Worm (Caenorhabditis elegans) whole organism, L3 larva: ENCODE results near the gene ZK228.1.
"Not testable (repeated sequence)": the region's sequence is repeated elsewhere in the genome, so short reads cannot be mapped to it uniquely, and the experiment has no call there.

Experiments used
- R02D3.7 ChIP-seq: fragments of 150-350 bp; optimal IDR thresholded peaks from 2 replicates; lab custom pipeline; 2014; ENCODE audit warnings: missing biosample characterization, missing genetic modification characterization
- ZK546.5 ChIP-seq: sonication (generic microtip); optimal IDR thresholded peaks from 2 replicates; lab custom pipeline; 2017; ENCODE audit warnings: missing biosample characterization, missing genetic modification characterization
- ama-1 ChIP-seq: fragments of 150-350 bp; optimal IDR thresholded peaks from 2 replicates; lab custom pipeline; 2018
- ceh-16 ChIP-seq: sonication (generic microtip); optimal IDR thresholded peaks from 2 replicates; lab custom pipeline; 2017; ENCODE audit warnings: missing biosample characterization, missing genetic modification characterization
- ceh-28 ChIP-seq: fragments of 150-350 bp; optimal IDR thresholded peaks from 2 replicates; lab custom pipeline; 2014; ENCODE audit warnings: missing biosample characterization, missing genetic modification reagents, missing genetic modification characterization
- ceh-82 ChIP-seq: fragments of 150-350 bp; optimal IDR thresholded peaks from 2 replicates; lab custom pipeline; 2014; ENCODE audit warnings: missing biosample characterization, missing genetic modification characterization
- ceh-9 ChIP-seq: sonication (generic microtip); optimal IDR thresholded peaks from 2 replicates; lab custom pipeline; 2018; ENCODE audit warnings: missing biosample characterization, missing genetic modification characterization
- daf-12 ChIP-seq: fragments of 150-350 bp; optimal IDR thresholded peaks from 2 replicates; lab custom pipeline; 2014; ENCODE audit warnings: missing biosample characterization, missing genetic modification reagents, missing genetic modification characterization
- egl-27 ChIP-seq: sonication (generic microtip); optimal IDR thresholded peaks from 4 replicates; lab custom pipeline; 2017; ENCODE audit warnings: missing biosample characterization, missing genetic modification reagents, missing genetic modification characterization
- egl-5 ChIP-seq: fragments of 150-350 bp; optimal IDR thresholded peaks from 2 replicates; lab custom pipeline; 2017; ENCODE audit warnings: missing biosample characterization, missing genetic modification reagents, missing genetic modification characterization, inconsistent platforms
- elt-1 ChIP-seq: fragments of 150-350 bp; optimal IDR thresholded peaks from 2 replicates; lab custom pipeline; 2014; ENCODE audit warnings: missing biosample characterization, missing genetic modification characterization
- elt-3 ChIP-seq, 3 experiments: fragments of 150-350 bp in 1 of 3; sonication (generic microtip) in 2 of 3; optimal IDR thresholded peaks; 2 replicates in 2 of 3; 4 replicates in 1 of 3; lab custom pipeline; 2014 to 2017; ENCODE audit warnings: missing biosample characterization in 3 of 3, missing genetic modification characterization in 3 of 3
- eor-1 ChIP-seq, 2 experiments: fragments of 150-350 bp; optimal IDR thresholded peaks; 2 replicates each; lab custom pipeline; 2014 to 2018; ENCODE audit warnings: missing biosample characterization in 2 of 2, missing genetic modification characterization in 2 of 2
- fkh-10 ChIP-seq: sonication (generic microtip); optimal IDR thresholded peaks from 2 replicates; lab custom pipeline; 2017; ENCODE audit warnings: missing biosample characterization, missing genetic modification reagents, missing genetic modification characterization
- fkh-2 ChIP-seq: fragments of 150-350 bp; optimal IDR thresholded peaks from 2 replicates; lab custom pipeline; 2014; ENCODE audit warnings: missing biosample characterization, missing genetic modification reagents, missing genetic modification characterization
- fos-1 ChIP-seq: fragments of 150-350 bp; optimal IDR thresholded peaks from 2 replicates; lab custom pipeline; 2014; ENCODE audit warnings: missing biosample characterization, missing genetic modification characterization
- hmg-11 ChIP-seq: sonication (generic microtip); optimal IDR thresholded peaks from 2 replicates; lab custom pipeline; 2016; ENCODE audit warnings: missing genetic modification characterization, missing compliant biosample characterization
- jun-1 ChIP-seq: fragments of 150-350 bp; optimal IDR thresholded peaks from 2 replicates; lab custom pipeline; 2014; ENCODE audit warnings: missing biosample characterization, missing genetic modification reagents, missing genetic modification characterization
- lin-15B ChIP-seq: fragments of 150-350 bp; optimal IDR thresholded peaks from 2 replicates; lab custom pipeline; 2014; ENCODE audit warnings: missing biosample characterization, missing genetic modification characterization
- lin-39 ChIP-seq: fragments of 150-350 bp; optimal IDR thresholded peaks from 2 replicates; lab custom pipeline; 2018; ENCODE audit warnings: missing biosample characterization, missing genetic modification reagents, missing genetic modification characterization
- lsy-12 ChIP-seq: sonication (generic microtip); optimal IDR thresholded peaks from 2 replicates; lab custom pipeline; 2016; ENCODE audit warnings: mild to moderate bottlenecking, missing genetic modification characterization, missing compliant biosample characterization
- nhr-11 ChIP-seq: fragments of 150-350 bp; optimal IDR thresholded peaks from 2 replicates; lab custom pipeline; 2014; ENCODE audit warnings: missing biosample characterization, missing genetic modification characterization
- nhr-12 ChIP-seq: fragments of 150-350 bp; optimal IDR thresholded peaks from 2 replicates; lab custom pipeline; 2014; ENCODE audit warnings: missing biosample characterization, missing genetic modification characterization
- nhr-23 ChIP-seq: fragments of 150-350 bp; optimal IDR thresholded peaks from 2 replicates; lab custom pipeline; 2014; ENCODE audit warnings: missing biosample characterization, missing genetic modification reagents, missing genetic modification characterization
- nhr-237 ChIP-seq: fragments of 150-350 bp; optimal IDR thresholded peaks from 2 replicates; lab custom pipeline; 2014; ENCODE audit warnings: missing biosample characterization, missing genetic modification characterization
- nhr-25 ChIP-seq: sonication (generic microtip); optimal IDR thresholded peaks from 2 replicates; lab custom pipeline; 2017; ENCODE audit warnings: missing biosample characterization, missing genetic modification characterization
- nhr-43 ChIP-seq: sonication (generic microtip); optimal IDR thresholded peaks from 2 replicates; lab custom pipeline; 2016; ENCODE audit warnings: mild to moderate bottlenecking, missing genetic modification characterization, missing compliant biosample characterization; ENCODE audit not compliant: poor library complexity, severe bottlenecking
- nhr-76 ChIP-seq: fragments of 150-350 bp; sonication (generic microtip); optimal IDR thresholded peaks from 5 replicates; lab custom pipeline; 2014; ENCODE audit warnings: missing biosample characterization, missing genetic modification characterization
- pqm-1 ChIP-seq: fragments of 150-350 bp; optimal IDR thresholded peaks from 2 replicates; lab custom pipeline; 2017; ENCODE audit warnings: missing biosample characterization, missing genetic modification characterization, inconsistent platforms
- unc-39 ChIP-seq: sonication (generic microtip); optimal IDR thresholded peaks from 4 replicates; lab custom pipeline; 2017; ENCODE audit warnings: missing biosample characterization, missing genetic modification characterization
- unc-62 ChIP-seq: fragments of 150-350 bp; sonication (generic microtip); optimal IDR thresholded peaks from 4 replicates; lab custom pipeline; 2014; ENCODE audit warnings: missing biosample characterization, missing genetic modification reagents, missing genetic modification characterization
- zag-1 ChIP-seq: fragments of 150-350 bp; optimal IDR thresholded peaks from 2 replicates; lab custom pipeline; 2014; ENCODE audit warnings: missing biosample characterization, missing genetic modification characterization
- ztf-11 ChIP-seq: fragments of 150-350 bp; optimal IDR thresholded peaks from 2 replicates; lab custom pipeline; 2014; ENCODE audit warnings: missing biosample characterization, missing genetic modification characterization

The ZK228.1 gene

DNA sequence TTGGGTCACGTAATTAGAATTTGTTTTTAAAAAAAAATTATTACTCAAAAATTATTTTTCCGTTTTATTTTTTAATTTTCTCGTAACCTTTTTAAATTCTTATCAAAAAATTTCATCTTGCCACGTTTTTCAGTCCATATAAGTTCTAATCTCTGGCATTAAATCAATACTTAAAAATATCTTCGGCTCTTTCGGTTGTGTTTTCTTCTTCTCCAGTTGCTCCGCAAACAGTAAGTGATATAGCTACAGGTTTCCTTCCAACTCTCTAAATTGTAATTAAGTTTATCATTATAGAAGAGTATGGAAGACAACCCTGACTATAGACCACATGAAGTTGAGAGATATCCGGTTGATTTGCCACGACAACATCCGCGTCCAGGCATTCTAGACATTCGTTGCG lies at the start of gene ZK228.1:
ZK228.1 (plus strand) TSS at position 301 of the 400 bp plus-strand sequence.
- no peak for TF ChIP-seq pqm-1
- TF ChIP-seq hmg-11 (tag; lab: Kevin White, UChicago), result no peak
- no peak for TF ChIP-seq eor-1 (tag; optimal IDR thresholded peaks at IDR 0.05; lab: Kevin White, UChicago)
- TF ChIP-seq elt-1 (tag; lab: Kevin White, UChicago), result no peak
- no peak for TF ChIP-seq ceh-16 (tag; lab: Kevin White, UChicago)
- TF ChIP-seq nhr-23, result no peak
- TF ChIP-seq lin-15B (tag; lab: Kevin White, UChicago), result no peak
- no peak for TF ChIP-seq R02D3.7 (tag; lab: Kevin White, UChicago)
- no peak for TF ChIP-seq zag-1 (tag; lab: Kevin White, UChicago)
- no peak for TF ChIP-seq daf-12
- no peak for TF ChIP-seq jun-1 (tag; lab: Kevin White, UChicago)
- TF ChIP-seq ama-1 (lab: Kevin White, UChicago), result no peak
- TF ChIP-seq egl-5 (tag; lab: Kevin White, UChicago), result no peak

DNA sequence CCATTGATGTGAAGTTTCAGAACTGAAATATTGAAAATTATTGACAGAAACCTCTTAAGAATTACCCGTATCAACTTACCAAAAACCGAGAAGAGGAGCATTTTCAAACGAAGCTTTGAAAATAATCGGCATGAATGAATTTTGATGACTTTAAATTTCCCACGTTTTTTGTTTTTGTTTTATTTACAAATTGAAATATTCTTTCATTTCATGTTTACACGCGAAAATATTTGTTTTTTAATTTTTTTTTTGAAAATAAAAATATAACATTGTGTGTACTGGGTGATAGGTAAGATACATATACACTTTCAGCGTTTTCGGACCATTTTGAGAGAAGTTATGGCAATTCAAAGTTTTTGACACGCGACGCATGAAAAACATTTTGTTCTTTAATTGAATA lies 48.6 kb upstream of the ZK228.1 start, which contains the start of gene Y51A2B.9:
Y51A2B.9 (minus strand) TSS at position 101 of the 400 bp plus-strand sequence.
- TF ChIP-seq pqm-1 (no peak), unc-39 (tag; lab: Kevin White, UChicago) (no peak)

DNA sequence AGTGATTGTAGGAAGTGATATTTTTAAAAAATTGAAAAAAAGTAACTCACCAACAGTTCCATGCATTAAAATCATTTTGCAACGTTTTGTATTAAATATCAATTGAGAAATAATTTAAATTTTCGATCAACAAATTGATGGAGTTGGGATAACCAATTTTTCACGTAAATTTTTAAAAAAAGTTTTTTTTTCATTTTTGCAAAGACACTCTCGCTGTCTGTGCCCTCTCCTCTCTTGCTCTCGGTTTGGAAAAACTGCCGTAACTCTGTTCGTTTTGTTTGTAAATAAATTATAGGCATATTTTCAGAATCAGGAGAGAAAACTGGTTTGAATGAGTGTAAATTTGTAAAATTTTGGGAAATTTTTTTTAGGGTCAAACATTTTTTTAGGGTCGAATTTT lies 46.4 kb upstream of the ZK228.1 start, which contains the start of gene Y51A2B.16:
Y51A2B.16 (minus strand) TSS at position 101 of the 400 bp plus-strand sequence.
- TF ChIP-seq unc-39 (tag; lab: Kevin White, UChicago) (no peak), ceh-9 (tag; lab: Kevin White, UChicago) (no peak), elt-3 (tag; optimal IDR thresholded peaks at IDR 0.05; lab: Kevin White, UChicago) (no peak), zag-1 (tag; lab: Kevin White, UChicago) (no peak), nhr-11 (tag; lab: Kevin White, UChicago) (no peak), nhr-25 (tag; lab: Kevin White, UChicago) (no peak), lin-15B (tag; lab: Kevin White, UChicago) (no peak), fkh-10 (GFP tag; lab: Kevin White, UChicago) (no peak), ZK546.5 (tag; lab: Kevin White, UChicago) (no peak), ztf-11 (no peak), elt-1 (tag; lab: Kevin White, UChicago) (no peak), ceh-28 (tag; lab: Kevin White, UChicago) (no peak), unc-62 (no peak), fkh-2 (tag; lab: Kevin White, UChicago) (no peak), lsy-12 (tag; lab: Kevin White, UChicago) (no peak), lin-39 (tag; lab: Kevin White, UChicago) (no peak), R02D3.7 (tag; lab: Kevin White, UChicago) (no peak)
- TF ChIP-seq, all 47 proteins: peak for 0

DNA sequence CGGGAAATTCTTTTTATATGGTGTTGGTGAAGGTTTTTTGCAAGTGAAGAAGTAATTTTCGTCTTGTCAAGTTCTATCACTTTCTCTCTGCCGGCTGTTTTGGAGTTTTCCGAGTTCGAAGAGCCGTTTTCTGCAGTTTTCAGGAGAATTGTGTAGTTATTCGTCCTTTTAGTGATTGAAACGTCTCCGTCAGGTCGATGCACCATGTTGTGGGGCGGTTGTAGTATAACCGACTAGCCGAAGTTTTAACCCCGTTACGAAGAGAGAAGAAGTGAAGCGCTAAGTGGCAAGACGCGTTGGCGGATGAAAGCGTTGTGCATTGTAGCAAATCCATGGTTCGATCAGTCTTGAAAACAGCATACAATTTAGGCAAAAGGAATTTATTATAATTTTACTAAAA lies 41.5 kb upstream of the ZK228.1 start:
- TF ChIP-seq nhr-12, result no peak
- no peak for TF ChIP-seq egl-27 (tag; lab: Kevin White, UChicago)
- TF ChIP-seq unc-62, result no peak
- no peak for TF ChIP-seq nhr-43 (tag; lab: Kevin White, UChicago)
- no peak for TF ChIP-seq nhr-76
- no peak for TF ChIP-seq zag-1 (tag; lab: Kevin White, UChicago)
- TF ChIP-seq jun-1 (tag; lab: Kevin White, UChicago), result no peak
- no peak for TF ChIP-seq pqm-1
- TF ChIP-seq daf-12, result no peak
- no peak for TF ChIP-seq fos-1 (tag; lab: Kevin White, UChicago)
- TF ChIP-seq ceh-82 (tag; lab: Kevin White, UChicago), result no peak
- TF ChIP-seq nhr-23, result no peak
- TF ChIP-seq ceh-9 (tag; lab: Kevin White, UChicago), result no peak
- TF ChIP-seq, all 47 proteins: peak for 0

DNA sequence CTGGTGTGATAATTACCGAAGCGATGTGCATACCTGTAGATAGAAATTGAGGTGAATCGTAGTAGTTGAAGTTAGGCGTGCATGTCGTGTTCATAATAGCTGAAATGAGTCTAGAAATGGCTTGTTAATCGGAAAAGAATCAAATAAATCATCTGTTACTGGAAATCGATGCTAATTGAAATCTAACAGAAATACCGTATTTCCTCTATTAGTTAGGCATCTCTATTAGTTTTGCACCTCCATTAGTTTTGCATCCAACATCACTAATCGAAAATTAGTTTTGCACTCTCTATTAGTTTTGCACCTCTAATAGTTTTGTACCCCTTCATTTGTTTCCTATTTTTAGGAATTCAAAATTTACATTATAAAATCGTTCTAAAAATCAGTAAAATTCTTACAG lies 39.5 kb upstream of the ZK228.1 start, which contains the start of gene srh-209:
srh-209 (minus strand) TSS at position 101 of the 400 bp plus-strand sequence.
- not testable (repeated sequence) for TF ChIP-seq daf-12; lin-39 (tag; lab: Kevin White, UChicago); nhr-237 (tag; lab: Kevin White, UChicago)
